Worm (Caenorhabditis elegans) whole organism, early embryonic: Measurements from ENCODE around the gene T04C10.3.

Source experiments
- B0310.2 ChIP-seq: sonication (generic microtip); optimal IDR thresholded peaks from 2 replicates; lab custom pipeline; 2016; ENCODE audit warnings: mild to moderate bottlenecking, missing genetic modification characterization, missing compliant biosample characterization
- ama-1 ChIP-seq: fragments of 150-350 bp; optimal IDR thresholded peaks from 2 replicates; lab custom pipeline; 2014
- ceh-36 ChIP-seq: sonication (generic microtip); optimal IDR thresholded peaks from 2 replicates; lab custom pipeline; 2016; ENCODE audit warnings: missing genetic modification characterization, inconsistent platforms, missing compliant biosample characterization
- flt-1 ChIP-seq: fragments of 200-800 bp; sonication (Bioruptor generic); IDR thresholded peaks from 2 replicates; pipeline ENCODE4 v1.3.6; 2022; ENCODE audit warnings: missing genetic modification characterization, missing compliant biosample characterization
- pes-1 ChIP-seq: fragments of 200-800 bp; sonication (Bioruptor generic); IDR thresholded peaks from 2 replicates; pipeline ENCODE4 v1.3.6; 2022; ENCODE audit warnings: missing genetic modification reagents, missing genetic modification characterization, missing compliant biosample characterization
- sea-1 ChIP-seq: fragments of 200-800 bp; sonication (Bioruptor generic); conservative IDR thresholded peaks from 2 replicates; pipeline ENCODE4 v1.3.6; 2022; ENCODE audit warnings: missing genetic modification characterization, missing compliant biosample characterization

- TF ChIP-seq B0310.2, result no peak
- TF ChIP-seq sea-1 (GFP tag; lab: Robert Waterston, UW), result no peak
- no peak for TF ChIP-seq ceh-36 (tag; lab: Kevin White, UChicago)
- TF ChIP-seq flt-1, result no peak
- TF ChIP-seq ama-1, result no peak
- no peak for TF ChIP-seq pes-1 (GFP tag; lab: Robert Waterston, UW)
Observed at ce11 chrX:14861752-14862151, 49.6 kb downstream of the T04C10.3 start, which contains the start of gene dmd-4.
